Worm (Caenorhabditis elegans): ENCODE results near the gene C49C8.6.
A peak's percentile ranks its signal among the peaks of the same experiment; 100 is the strongest.

C49C8.6 gene

ce11 chrIV:8687605-8688191 lies 29.7 kb upstream of the C49C8.6 start, which contains the start of gene snrp-3 (continued):
- TF ChIP-seq vab-15 (tag; optimal IDR thresholded peaks at IDR 0.05) (no peak), unc-62 (GFP tag; optimal IDR thresholded peaks at IDR 0.05) (no peak), elt-2 (tag; optimal IDR thresholded peaks at IDR 0.05) (peak; percentile 60), ztf-4 (tag; optimal IDR thresholded peaks at IDR 0.05) (peak; percentile 50), lsy-2 (tag; optimal IDR thresholded peaks at IDR 0.05) (peak; percentile 92 to 94), C04F5.9 (tag; optimal IDR thresholded peaks at IDR 0.05) (peak; percentile 55), nhr-237 (tag; optimal IDR thresholded peaks at IDR 0.05) (no peak), F16B12.6 (tag; optimal IDR thresholded peaks at IDR 0.05) (peak; percentile 76), nhr-90 (tag; optimal IDR thresholded peaks at IDR 0.05; ENCODE audit: poor library complexity) (peak; percentile 79), jun-1 (tag; optimal IDR thresholded peaks at IDR 0.05) (peak; percentile 61), pax-3 (tag; optimal IDR thresholded peaks at IDR 0.05) (peak; percentile 44), C34B4.2 (tag; optimal IDR thresholded peaks at IDR 0.05) (no peak), hpl-2 (GFP tag; optimal IDR thresholded peaks at IDR 0.05) (peak; percentile 44), isw-1 (GFP tag; IDR thresholded peaks at IDR 0.05) (peak; percentile 82), Y116A8C.19 (tag; optimal IDR thresholded peaks at IDR 0.05; ENCODE audit: borderline replicate concordance) (no peak), mef-2 (tag; optimal IDR thresholded peaks at IDR 0.05) (no peak), rnt-1 (tag; optimal IDR thresholded peaks at IDR 0.05) (peak; percentile 89), tbx-2 (tag; optimal IDR thresholded peaks at IDR 0.05) (peak; percentile 86), hlh-4 (tag; optimal IDR thresholded peaks at IDR 0.05) (no peak), ceh-8 (GFP tag; optimal IDR thresholded peaks at IDR 0.05) (peak; percentile 75), nhr-20 (tag; optimal IDR thresholded peaks at IDR 0.05) (peak; percentile 89), nhr-77 (tag; optimal IDR thresholded peaks at IDR 0.05) (peak; percentile 69), unc-98 (GFP tag; IDR thresholded peaks at IDR 0.05) (no peak), swsn-7 (tag; optimal IDR thresholded peaks at IDR 0.05) (peak; percentile 87), skn-1 (tag; optimal IDR thresholded peaks at IDR 0.05) (peak; percentile 80), ceh-88 (GFP tag; IDR thresholded peaks at IDR 0.05) (no peak), snu-23 (GFP tag; optimal IDR thresholded peaks at IDR 0.05) (peak; percentile 91), efl-3 (GFP tag; optimal IDR thresholded peaks at IDR 0.05) (no peak), egl-27 (tag; optimal IDR thresholded peaks at IDR 0.05) (peak in 1 of 2 experiments; percentile 9), unc-130 (tag; optimal IDR thresholded peaks at IDR 0.05) (peak; percentile 23), xbp-1 (tag; optimal IDR thresholded peaks at IDR 0.05) (peak; percentile 85), fkh-8 (tag; optimal IDR thresholded peaks at IDR 0.05) (peak; percentile 67), hlh-17 (GFP tag; optimal IDR thresholded peaks at IDR 0.05; ENCODE audit: borderline replicate concordance) (no peak), nhr-84 (tag; optimal IDR thresholded peaks at IDR 0.05) (no peak), ama-1 (optimal IDR thresholded peaks at IDR 0.05) (peak; percentile 67), nhr-47 (tag; optimal IDR thresholded peaks at IDR 0.05) (peak; percentile 91), pag-3 (tag; optimal IDR thresholded peaks at IDR 0.05; ENCODE audit: borderline replicate concordance, insufficient read depth) (no peak), fkh-10 (GFP tag; optimal IDR thresholded peaks at IDR 0.05) (peak; percentile 20), alr-1 (tag; optimal IDR thresholded peaks at IDR 0.05; ENCODE audit: borderline replicate concordance) (no peak), ets-5 (GFP tag; IDR thresholded peaks at IDR 0.05) (no peak), lin-13 (GFP tag; optimal IDR thresholded peaks at IDR 0.05) (peak; percentile 85), lin-14 (GFP tag; optimal IDR thresholded peaks at IDR 0.05) (peak; percentile 83), ces-1 (GFP tag; optimal IDR thresholded peaks at IDR 0.05) (no peak), egl-13 (tag; optimal IDR thresholded peaks at IDR 0.05) (peak; percentile 32), elt-3 (tag; optimal IDR thresholded peaks at IDR 0.05) (peak in 2 of 6 experiments; percentile 61 to 76), ceh-63 (GFP tag; optimal IDR thresholded peaks at IDR 0.05) (no peak), nhr-85 (tag) (peak; percentile 93)

All from whole organism, L1 larva.